Worm (Caenorhabditis elegans) whole organism, L4 larva: ENCODE results near the gene T25B2.4.

ENCODE experiments used
- F44E2.7 ChIP-seq: fragments of 200-800 bp; sonication (Bioruptor generic); IDR thresholded peaks from 2 replicates; pipeline ENCODE4 v2.1.2; 2022; ENCODE audit warnings: missing genetic modification characterization, missing compliant biosample characterization
- F49E8.2 ChIP-seq: sonication (generic microtip); optimal IDR thresholded peaks from 2 replicates; lab custom pipeline; 2016; ENCODE audit warnings: missing compliant biosample characterization, mild to moderate bottlenecking, missing genetic modification characterization, borderline replicate concordance
- T20F7.1 ChIP-seq: fragments of 200-800 bp; sonication (Bioruptor generic); optimal IDR thresholded peaks from 2 replicates; lab custom pipeline; 2018; ENCODE audit warnings: mild to moderate bottlenecking, missing genetic modification characterization, missing compliant biosample characterization
- T26A8.4 ChIP-seq: fragments of 200-800 bp; sonication (Bioruptor generic); IDR thresholded peaks from 2 replicates; pipeline ENCODE4 v1.3.6; 2022; ENCODE audit warnings: missing genetic modification characterization, missing compliant biosample characterization
- Y5F2A.4 ChIP-seq: fragments of 200-800 bp; sonication (Bioruptor generic); optimal IDR thresholded peaks from 2 replicates; lab custom pipeline; 2018; ENCODE audit warnings: mild to moderate bottlenecking, missing genetic modification characterization, missing compliant biosample characterization
- Y75B8A.6 ChIP-seq: fragments of 200-800 bp; sonication (Bioruptor generic); IDR thresholded peaks from 2 replicates; pipeline ENCODE4 v1.3.6; 2022; ENCODE audit warnings: missing genetic modification reagents, missing genetic modification characterization, missing compliant biosample characterization
- ZK337.2 ChIP-seq: fragments of 200-800 bp; sonication (Bioruptor generic); IDR thresholded peaks from 2 replicates; pipeline ENCODE4 v1.3.6; 2022; ENCODE audit warnings: missing genetic modification reagents, missing genetic modification characterization, missing compliant biosample characterization
- aha-1 ChIP-seq: fragments of 150-350 bp; peaks from one replicate; lab custom pipeline; 2014; ENCODE audit warnings: missing biosample characterization, missing genetic modification characterization
- aly-2 ChIP-seq: sonication (generic microtip); optimal IDR thresholded peaks from 2 replicates; lab custom pipeline; 2018; ENCODE audit warnings: missing biosample characterization, missing genetic modification characterization
- arid-1 ChIP-seq: fragments of 200-800 bp; sonication (Bioruptor generic); conservative IDR thresholded peaks from 2 replicates; pipeline ENCODE4 v1.3.6; 2022; ENCODE audit warnings: missing genetic modification reagents, missing genetic modification characterization, missing compliant biosample characterization
- attf-4 ChIP-seq: sonication (generic microtip); optimal IDR thresholded peaks from 3 replicates; lab custom pipeline; 2017; ENCODE audit warnings: missing biosample characterization, missing genetic modification characterization
- ceh-20 ChIP-seq: fragments of 200-800 bp; sonication (Bioruptor generic); IDR thresholded peaks from 2 replicates; pipeline ENCODE4 v1.3.6; 2022; ENCODE audit warnings: missing genetic modification reagents, missing genetic modification characterization, missing compliant biosample characterization
- ces-1 ChIP-seq: fragments of 150-350 bp; sonication (generic microtip); optimal IDR thresholded peaks from 4 replicates; lab custom pipeline; 2014; ENCODE audit warnings: missing biosample characterization, missing genetic modification reagents, missing genetic modification characterization
- ctbp-1 ChIP-seq: fragments of 200-800 bp; sonication (Bioruptor generic); IDR thresholded peaks from 2 replicates; pipeline ENCODE4 v1.3.6; 2022; ENCODE audit warnings: missing genetic modification reagents, missing genetic modification characterization, missing compliant biosample characterization
- daf-12 ChIP-seq: fragments of 150-350 bp; optimal IDR thresholded peaks from 2 replicates; lab custom pipeline; 2014; ENCODE audit warnings: missing biosample characterization, missing genetic modification reagents, missing genetic modification characterization
- daf-16 ChIP-seq, 3 experiments: sonication (generic microtip); optimal IDR thresholded peaks; 2 replicates each; lab custom pipeline; 2016 to 2017; ENCODE audit warnings: missing genetic modification characterization in 3 of 3, missing genetic modification reagents in 3 of 3, mild to moderate bottlenecking in 2 of 3, missing compliant biosample characterization in 2 of 3, missing biosample characterization in 1 of 3, moderate library complexity in 1 of 3
- dmd-6 ChIP-seq: fragments of 200-800 bp; sonication (Bioruptor generic); IDR thresholded peaks from 2 replicates; pipeline ENCODE4 v1.3.6; 2022; ENCODE audit warnings: missing genetic modification reagents, missing genetic modification characterization, missing compliant biosample characterization
- dmd-9 ChIP-seq: fragments of 200-800 bp; sonication (Bioruptor generic); IDR thresholded peaks from 2 replicates; pipeline ENCODE4 v1.3.6; 2022; ENCODE audit warnings: missing genetic modification reagents, missing genetic modification characterization, missing compliant biosample characterization
- dpl-1 ChIP-seq: fragments of 150-350 bp; optimal IDR thresholded peaks from 2 replicates; lab custom pipeline; 2014; ENCODE audit warnings: missing biosample characterization, missing genetic modification reagents, missing genetic modification characterization
- hif-1 ChIP-seq, 2 experiments: sonication (generic microtip); optimal IDR thresholded peaks; 2 replicates each; lab custom pipeline; 2016 to 2017; ENCODE audit warnings: missing compliant biosample characterization in 2 of 2, missing genetic modification characterization in 2 of 2, missing genetic modification reagents in 2 of 2, missing genotype in 2 of 2, mild to moderate bottlenecking in 1 of 2
- hmg-1.1 ChIP-seq: fragments of 200-800 bp; sonication (Bioruptor generic); IDR thresholded peaks from 2 replicates; pipeline ENCODE4 v1.3.6; 2022; ENCODE audit warnings: missing genetic modification reagents, missing genetic modification characterization, missing compliant biosample characterization
- lin-29 ChIP-seq: fragments of 200-800 bp; sonication (Bioruptor generic); IDR thresholded peaks from 2 replicates; pipeline ENCODE4 v1.3.6; 2022; ENCODE audit warnings: missing genetic modification reagents, missing genetic modification characterization, missing compliant biosample characterization
- lin-38 ChIP-seq: fragments of 200-800 bp; sonication (Bioruptor generic); IDR thresholded peaks from 2 replicates; pipeline ENCODE4 v1.3.6; 2022; ENCODE audit warnings: missing genetic modification reagents, missing genetic modification characterization, missing compliant biosample characterization
- lin-39 ChIP-seq: fragments of 150-350 bp; optimal IDR thresholded peaks from 2 replicates; lab custom pipeline; 2014; ENCODE audit warnings: missing biosample characterization, missing genetic modification reagents, missing genetic modification characterization
- lsy-2 ChIP-seq, 2 experiments: fragments of 150-350 bp in 1 of 2; sonication (generic microtip) in 1 of 2; optimal IDR thresholded peaks; 2 replicates each; lab custom pipeline; 2014 to 2017; ENCODE audit warnings: missing biosample characterization in 2 of 2, missing genetic modification characterization in 2 of 2
- madf-9 ChIP-seq: fragments of 200-800 bp; sonication (Bioruptor generic); conservative IDR thresholded peaks from 2 replicates; pipeline ENCODE4 v1.3.6; 2022; ENCODE audit warnings: missing genetic modification reagents, missing genetic modification characterization, missing compliant biosample characterization
- mdl-1 ChIP-seq, 2 experiments: fragments of 150-350 bp in 1 of 2; sonication (generic microtip) in 1 of 2; optimal IDR thresholded peaks; 2 replicates each; lab custom pipeline; 2014 to 2017; ENCODE audit warnings: missing biosample characterization in 2 of 2, missing genetic modification characterization in 2 of 2
- mes-2 ChIP-seq: sonication (generic microtip); optimal IDR thresholded peaks from 2 replicates; lab custom pipeline; 2016; ENCODE audit warnings: missing genotype, mild to moderate bottlenecking, missing genetic modification characterization, missing compliant biosample characterization; ENCODE audit not compliant: poor library complexity, severe bottlenecking
- nhr-10 ChIP-seq: fragments of 150-350 bp; optimal IDR thresholded peaks from 2 replicates; lab custom pipeline; 2014; ENCODE audit warnings: missing biosample characterization, missing genetic modification characterization
- nhr-11 ChIP-seq: fragments of 150-350 bp; optimal IDR thresholded peaks from 2 replicates; lab custom pipeline; 2014; ENCODE audit warnings: missing biosample characterization, missing genetic modification characterization
- nhr-25 ChIP-seq: sonication (generic microtip); optimal IDR thresholded peaks from 2 replicates; lab custom pipeline; 2017; ENCODE audit warnings: missing genetic modification characterization, mild to moderate bottlenecking, missing compliant biosample characterization, antibody characterized with exemption, moderate library complexity, borderline replicate concordance; ENCODE audit not compliant: insufficient read depth
- nhr-28 ChIP-seq: fragments of 150-350 bp; optimal IDR thresholded peaks from 2 replicates; lab custom pipeline; 2014; ENCODE audit warnings: missing biosample characterization, missing genetic modification characterization
- nhr-41 ChIP-seq: fragments of 200-800 bp; sonication (Bioruptor generic); IDR thresholded peaks from 2 replicates; pipeline ENCODE4 v1.3.6; 2022; ENCODE audit warnings: missing genetic modification reagents, missing genetic modification characterization, missing compliant biosample characterization
- nhr-6 ChIP-seq: fragments of 150-350 bp; optimal IDR thresholded peaks from 2 replicates; lab custom pipeline; 2014; ENCODE audit warnings: missing biosample characterization, missing genetic modification characterization
- pha-4 ChIP-seq, 2 experiments: fragments of 150-350 bp in 1 of 2; fragments of 200-800 bp in 1 of 2; sonication (Bioruptor generic) in 1 of 2; IDR thresholded peaks in 1 of 2; optimal IDR thresholded peaks in 1 of 2; 2 replicates each; pipeline versions ENCODE4 v1.3.6 to Lab custom; 2014 to 2022; ENCODE audit warnings: missing genetic modification characterization in 2 of 2, missing genetic modification reagents in 2 of 2, missing biosample characterization in 1 of 2, missing compliant biosample characterization in 1 of 2
- pqm-1 ChIP-seq: sonication (generic microtip); optimal IDR thresholded peaks from 2 replicates; lab custom pipeline; 2017; ENCODE audit warnings: missing biosample characterization, missing genetic modification characterization
- saeg-2 ChIP-seq: fragments of 200-800 bp; sonication (Bioruptor generic); IDR thresholded peaks from 2 replicates; pipeline ENCODE4 v1.3.6; 2022; ENCODE audit warnings: missing genetic modification reagents, missing genetic modification characterization, missing compliant biosample characterization
- snpc-1.2 ChIP-seq: fragments of 200-800 bp; sonication (Bioruptor generic); IDR thresholded peaks from 2 replicates; pipeline ENCODE4 v1.3.6; 2022; ENCODE audit warnings: missing genetic modification reagents, missing genetic modification characterization, missing compliant biosample characterization
- tra-1 ChIP-seq: fragments of 200-800 bp; sonication (Bioruptor generic); IDR thresholded peaks from 2 replicates; pipeline ENCODE4 v1.3.6; 2022; ENCODE audit warnings: missing genetic modification reagents, missing genetic modification characterization, missing compliant biosample characterization
- unc-62 ChIP-seq, 3 experiments: fragments of 150-350 bp in 1 of 3; sonication (generic microtip); optimal IDR thresholded peaks in 2 of 3; peaks in 1 of 3; 1 replicate in 1 of 3; 2 replicates in 2 of 3; lab custom pipeline; 2014 to 2017; ENCODE audit warnings: missing biosample characterization in 3 of 3, missing genetic modification characterization in 3 of 3, missing genetic modification reagents in 3 of 3, missing genotype in 1 of 3
- zag-1 ChIP-seq: fragments of 150-350 bp; optimal IDR thresholded peaks from 2 replicates; lab custom pipeline; 2014; ENCODE audit warnings: missing biosample characterization, missing genetic modification characterization
- ztf-7 ChIP-seq: fragments of 150-350 bp; optimal IDR thresholded peaks from 2 replicates; lab custom pipeline; 2014; ENCODE audit warnings: missing biosample characterization, missing genetic modification characterization

Gene T25B2.4

DNA sequence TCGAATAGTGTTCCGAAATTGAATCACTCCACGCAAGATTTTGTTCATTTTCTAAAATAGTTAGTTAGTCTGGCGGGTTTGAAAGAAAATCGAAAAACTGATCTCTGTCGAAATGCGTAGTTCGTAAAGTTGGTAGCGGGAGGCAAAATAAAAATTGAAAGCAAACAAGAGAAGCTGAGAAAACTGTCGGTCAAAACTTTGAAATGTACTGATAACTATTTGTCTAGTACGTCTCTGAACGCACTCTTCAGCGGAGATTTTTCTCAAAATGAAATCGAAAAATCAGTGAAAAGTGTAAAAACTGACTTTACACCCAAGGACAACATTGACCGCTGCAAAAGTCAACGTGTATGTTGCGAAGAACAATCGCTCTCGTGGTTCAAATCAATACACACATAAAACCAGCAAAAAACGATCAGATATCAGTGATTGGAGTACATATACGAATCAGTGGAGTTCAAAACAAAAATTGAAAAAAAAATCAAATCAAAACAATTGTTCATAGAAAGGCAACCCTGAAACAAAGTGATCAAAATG lies 26.7 kb downstream of the T25B2.4 start, which contains the start of gene bca-1 (continued):
- TF ChIP-seq aha-1 (peak; percentile 77), dmd-9 (GFP tag; lab: Robert Waterston, UW) (no peak), hmg-1.1 (GFP tag; lab: Robert Waterston, UW) (no peak), ctbp-1 (GFP tag; lab: Robert Waterston, UW) (no peak), aly-2 (tag; lab: Kevin White, UChicago) (no peak), ZK337.2 (GFP tag; lab: Robert Waterston, UW) (no peak), nhr-10 (peak; percentile 64), ces-1 (GFP tag; lab: Kevin White, UChicago) (no peak), arid-1 (GFP tag; lab: Robert Waterston, UW) (no peak), F44E2.7 (no peak), mdl-1 (tag; optimal IDR thresholded peaks at IDR 0.05; lab: Kevin White, UChicago) (peak in 1 of 2 experiments; percentile 49), lin-29 (GFP tag; lab: Robert Waterston, UW) (no peak), nhr-6 (tag; lab: Kevin White, UChicago) (no peak), mes-2 (tag; lab: Kevin White, UChicago) (no peak), pha-4 (GFP tag; IDR thresholded peaks at IDR 0.05; lab: Robert Waterston, UW) (no peak), pha-4 (tag; optimal IDR thresholded peaks at IDR 0.05; lab: Kevin White, UChicago) (peak; percentile 5), lsy-2 (tag; optimal IDR thresholded peaks at IDR 0.05; lab: Kevin White, UChicago) (peak in 1 of 2 experiments; percentile 40), nhr-11 (tag; lab: Kevin White, UChicago) (peak; percentile 35), hif-1 (tag; optimal IDR thresholded peaks at IDR 0.05; lab: Kevin White, UChicago) (peak in 1 of 2 experiments; percentile 24), daf-16 (GFP tag; optimal IDR thresholded peaks at IDR 0.05; lab: Kevin White, UChicago) (peak in 1 of 2 experiments; percentile 22), daf-16 (tag; optimal IDR thresholded peaks at IDR 0.05; lab: Kevin White, UChicago) (peak; percentile 53), dmd-6 (GFP tag; lab: Robert Waterston, UW) (peak; percentile 70), zag-1 (no peak), madf-9 (no peak), Y75B8A.6 (GFP tag; lab: Robert Waterston, UW) (no peak), attf-4 (tag; lab: Kevin White, UChicago) (no peak), nhr-28 (peak; percentile 68), nhr-25 (peak; percentile 14), Y5F2A.4 (GFP tag; lab: Kevin White, UChicago) (no peak), lin-39 (tag; lab: Kevin White, UChicago) (no peak)

DNA sequence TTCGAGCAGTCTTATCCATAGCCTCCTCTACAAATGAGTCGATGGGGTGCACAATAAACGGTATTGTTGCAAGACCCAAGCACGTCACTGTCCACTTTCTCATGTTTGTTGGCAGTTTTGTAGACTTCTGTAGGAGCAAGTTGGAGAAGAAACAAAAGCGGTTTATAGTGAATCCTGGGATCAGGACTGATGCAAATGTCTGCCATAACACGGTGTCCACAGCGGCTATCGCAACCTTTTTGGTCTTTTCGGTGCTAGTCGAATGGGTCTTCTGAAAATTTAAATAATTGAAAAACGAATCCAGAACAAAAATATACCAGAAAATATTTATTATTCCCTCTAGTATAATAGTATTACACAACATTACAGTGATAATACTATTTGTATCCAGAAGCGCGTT lies 27.3 kb downstream of the T25B2.4 start:
- peak in 1 of 2 experiments; percentile 90 for TF ChIP-seq unc-62 (GFP tag; optimal IDR thresholded peaks at IDR 0.05 in 1 of 2; lab: Kevin White, UChicago)
- no peak for TF ChIP-seq unc-62 (tag; optimal IDR thresholded peaks at IDR 0.05; lab: Kevin White, UChicago)
- no peak for TF ChIP-seq zag-1

DNA sequence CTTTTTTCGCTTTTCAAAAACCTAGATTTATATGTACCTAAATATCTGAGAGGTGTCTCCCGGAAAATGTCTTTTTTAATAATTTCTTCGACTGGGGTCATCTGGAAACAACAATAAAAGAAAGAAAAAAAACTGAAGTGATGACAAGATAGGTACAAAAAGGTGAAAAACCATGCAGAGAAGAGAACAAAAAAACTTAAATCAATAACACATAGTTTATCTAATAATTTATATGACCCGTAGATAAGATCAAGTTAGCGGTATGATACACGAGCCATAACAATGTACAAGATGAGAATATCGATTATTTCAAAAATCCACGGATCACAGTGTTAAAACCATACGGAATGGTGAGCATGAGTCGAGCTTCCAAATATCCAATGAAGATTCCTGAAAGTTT lies 28.3 kb downstream of the T25B2.4 start, which contains the start of gene mtp-18:
Gene mtp-18, minus strand, starts transcription at position 101 of the 400 bp plus-strand sequence.
- TF ChIP-seq unc-62 (GFP tag; optimal IDR thresholded peaks at IDR 0.05 in 1 of 2; lab: Kevin White, UChicago) (peak in 1 of 2 experiments; percentile 12), unc-62 (tag; optimal IDR thresholded peaks at IDR 0.05; lab: Kevin White, UChicago) (no peak), saeg-2 (GFP tag; lab: Robert Waterston, UW) (no peak)

DNA sequence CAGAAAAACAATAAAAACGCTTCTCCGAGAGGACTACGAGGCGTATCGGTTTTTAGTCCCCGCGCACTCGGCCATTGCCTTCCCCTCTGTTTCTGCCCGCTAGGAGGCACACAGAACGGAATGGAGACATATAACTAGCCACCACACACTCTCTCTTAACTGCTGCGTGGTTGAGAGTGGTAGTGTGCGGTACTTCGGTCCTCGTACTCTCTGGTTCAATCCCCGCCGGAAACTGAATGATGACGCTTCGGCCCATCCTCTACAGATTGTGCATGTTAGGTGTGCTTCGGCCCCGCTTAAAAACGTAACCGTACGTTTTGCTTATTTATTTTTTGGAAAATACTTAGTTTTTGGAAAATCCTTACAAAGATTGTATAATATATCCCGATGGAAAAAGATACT lies 29.6 kb downstream of the T25B2.4 start, which contains the start of gene T13C5.6:
Gene T13C5.6, minus strand, starts transcription at position 1 of the 402 bp plus-strand sequence.
- TF ChIP-seq aha-1, result peak; percentile 100
- TF ChIP-seq snpc-1.2, result peak; percentile 63
- TF ChIP-seq ZK337.2 (GFP tag; lab: Robert Waterston, UW), result peak; percentile 91
- peak; percentile 92 for TF ChIP-seq nhr-6 (tag; lab: Kevin White, UChicago)
- TF ChIP-seq lin-38, result peak; percentile 76
- TF ChIP-seq F49E8.2 (tag; lab: Kevin White, UChicago), result peak; percentile 60
- peak; percentile 84; the same call in 1 of the 2 replicates for TF ChIP-seq F44E2.7
- TF ChIP-seq dpl-1, result peak; percentile 64
- TF ChIP-seq T20F7.1 (GFP tag; lab: Kevin White, UChicago), result peak; percentile 75
- peak; percentile 67; the same call in 1 of the 2 replicates for TF ChIP-seq nhr-41 (GFP tag; lab: Robert Waterston, UW)
- TF ChIP-seq ceh-20 (GFP tag; lab: Robert Waterston, UW), result peak; percentile 94
- no peak for TF ChIP-seq lin-39 (tag; lab: Kevin White, UChicago)
- peak; percentile 94 for TF ChIP-seq T26A8.4 (GFP tag; lab: Robert Waterston, UW)
- TF ChIP-seq daf-12, result no peak
- TF ChIP-seq pqm-1, result peak; percentile 52
- peak; percentile 83 for TF ChIP-seq Y5F2A.4 (GFP tag; lab: Kevin White, UChicago)
- TF ChIP-seq tra-1, result peak; percentile 93
- TF ChIP-seq ztf-7 (tag; lab: Kevin White, UChicago), result peak; percentile 87
